Worm (Caenorhabditis elegans): ENCODE measurements around the gene hrpf-2.

hrpf-2 gene

ce11 chrIV:6342431-6342830 is 33.9 kb downstream of the hrpf-2 start, which contains the start of gene Y73B6BL.288:
Y73B6BL.288 (minus strand) TSS chrIV:6342531.
- TF ChIP-seq ztf-11 (tag; optimal IDR thresholded peaks at IDR 0.05): no peak
- no peak for TF ChIP-seq ham-2 (GFP tag; optimal IDR thresholded peaks at IDR 0.05)

- TF ChIP-seq ham-2 (GFP tag; optimal IDR thresholded peaks at IDR 0.05): no peak
- TF ChIP-seq sem-2 (GFP tag; optimal IDR thresholded peaks at IDR 0.05): no peak
- no peak for TF ChIP-seq lin-13 (tag; optimal IDR thresholded peaks at IDR 0.05)
- TF ChIP-seq blmp-1 (tag; optimal IDR thresholded peaks at IDR 0.05): no peak
- TF ChIP-seq nhr-237 (tag; optimal IDR thresholded peaks at IDR 0.05): no peak
- no peak for TF ChIP-seq mab-5 (tag; optimal IDR thresholded peaks at IDR 0.05)
- no peak for TF ChIP-seq flh-1 (GFP tag; optimal IDR thresholded peaks at IDR 0.05)
- TF ChIP-seq M03D4.4 (tag; optimal IDR thresholded peaks at IDR 0.05): no peak
- TF ChIP-seq zip-8 (tag; optimal IDR thresholded peaks at IDR 0.05): no peak
- no peak for TF ChIP-seq pha-4 (tag; optimal IDR thresholded peaks at IDR 0.05)
- no peak for TF ChIP-seq nhr-76 (tag; optimal IDR thresholded peaks at IDR 0.05)
Measured at ce11 chrIV:6337353-6337752, 39.0 kb downstream of the hrpf-2 start, which contains the start of gene ipla-6. ipla-6 (plus strand) TSS chrIV:6337653.

- TF ChIP-seq elt-3 (tag; optimal IDR thresholded peaks at IDR 0.05) (peak; percentile 61), mab-5 (tag; optimal IDR thresholded peaks at IDR 0.05) (no peak), zip-8 (tag; optimal IDR thresholded peaks at IDR 0.05) (peak; percentile 43), hlh-1 (tag; optimal IDR thresholded peaks at IDR 0.05) (no peak), ham-2 (GFP tag; optimal IDR thresholded peaks at IDR 0.05) (peak; percentile 22), unc-39 (tag; optimal IDR thresholded peaks at IDR 0.05) (no peak), pha-4 (tag; optimal IDR thresholded peaks at IDR 0.05) (peak; percentile 70), nhr-12 (tag; optimal IDR thresholded peaks at IDR 0.05) (no peak), ces-1 (GFP tag; optimal IDR thresholded peaks at IDR 0.05) (peak; percentile 77), nhr-2 (tag; optimal IDR thresholded peaks at IDR 0.05) (no peak), ztf-11 (tag; optimal IDR thresholded peaks at IDR 0.05) (no peak), M03D4.4 (tag; optimal IDR thresholded peaks at IDR 0.05) (peak; percentile 6), sem-2 (GFP tag; optimal IDR thresholded peaks at IDR 0.05) (no peak), sptf-1 (tag; optimal IDR thresholded peaks at IDR 0.05) (no peak), tbx-8 (GFP tag; optimal IDR thresholded peaks at IDR 0.05) (no peak), flh-1 (GFP tag; optimal IDR thresholded peaks at IDR 0.05) (no peak), mls-2 (tag; optimal IDR thresholded peaks at IDR 0.05) (no peak), nhr-76 (tag; optimal IDR thresholded peaks at IDR 0.05) (no peak), unc-62 (GFP tag; optimal IDR thresholded peaks at IDR 0.05) (peak; percentile 78), elt-1 (tag; optimal IDR thresholded peaks at IDR 0.05; ENCODE audit: borderline replicate concordance, insufficient read depth) (no peak), drap-1 (GFP tag; optimal IDR thresholded peaks at IDR 0.05) (peak; percentile 0), ceh-83 (GFP tag; optimal IDR thresholded peaks at IDR 0.05) (no peak), ceh-43 (GFP tag; optimal IDR thresholded peaks at IDR 0.05) (no peak), nhr-28 (tag; optimal IDR thresholded peaks at IDR 0.05) (no peak), lsy-2 (tag; optimal IDR thresholded peaks at IDR 0.05) (peak; percentile 39), unc-120 (tag; optimal IDR thresholded peaks at IDR 0.05; ENCODE audit: poor library complexity, severe bottlenecking) (peak; percentile 39), ceh-39 (tag; optimal IDR thresholded peaks at IDR 0.05) (no peak), blmp-1 (tag; optimal IDR thresholded peaks at IDR 0.05) (peak; percentile 4), lin-13 (tag; optimal IDR thresholded peaks at IDR 0.05) (peak; percentile 22), bed-3 (GFP tag; optimal IDR thresholded peaks at IDR 0.05) (no peak), lin-32 (GFP tag; optimal IDR thresholded peaks at IDR 0.05) (no peak), mep-1 (tag; optimal IDR thresholded peaks at IDR 0.05) (peak; percentile 20), nhr-237 (tag; optimal IDR thresholded peaks at IDR 0.05) (peak; percentile 33), cnd-1 (tag; optimal IDR thresholded peaks at IDR 0.05) (peak; percentile 15), snpc-4 (tag; optimal IDR thresholded peaks at IDR 0.05) (no peak)
Measured at ce11 chrIV:6336748-6337147, 39.6 kb downstream of the hrpf-2 start.

- TF ChIP-seq ces-1 (GFP tag; optimal IDR thresholded peaks at IDR 0.05): peak; percentile 9
- no peak for TF ChIP-seq lin-32 (GFP tag; optimal IDR thresholded peaks at IDR 0.05)
Measured at ce11 chrIV:6335908-6336307, 40.4 kb downstream of the hrpf-2 start, which contains the start of gene mif-4. mif-4 (minus strand) TSS chrIV:6335994.

All from whole organism, mixed stage, embryonic.